Worm (Caenorhabditis elegans) whole organism, L3 larva: ENCODE measurements around the gene E02C12.9.

Source experiments
- aly-2 ChIP-seq: fragments of 150-350 bp; optimal IDR thresholded peaks from 2 replicates; lab custom pipeline; 2014; ENCODE audit warnings: missing biosample characterization, missing genetic modification characterization
- ceh-82 ChIP-seq: fragments of 150-350 bp; optimal IDR thresholded peaks from 2 replicates; lab custom pipeline; 2014; ENCODE audit warnings: missing biosample characterization, missing genetic modification characterization
- elt-3 ChIP-seq, 3 experiments: fragments of 150-350 bp in 1 of 3; sonication (generic microtip) in 2 of 3; optimal IDR thresholded peaks; 2 replicates in 2 of 3; 4 replicates in 1 of 3; lab custom pipeline; 2014 to 2017; ENCODE audit warnings: missing biosample characterization in 3 of 3, missing genetic modification characterization in 3 of 3
- sea-2 ChIP-seq: fragments of 150-350 bp; sonication (generic microtip); optimal IDR thresholded peaks from 4 replicates; lab custom pipeline; 2014; ENCODE audit warnings: missing biosample characterization, missing genetic modification reagents, missing genetic modification characterization
- snpc-4 ChIP-seq: fragments of 150-350 bp; optimal IDR thresholded peaks from 2 replicates; lab custom pipeline; 2014; ENCODE audit warnings: missing biosample characterization, missing genetic modification characterization
- unc-62 ChIP-seq: fragments of 150-350 bp; sonication (generic microtip); optimal IDR thresholded peaks from 4 replicates; lab custom pipeline; 2014; ENCODE audit warnings: missing biosample characterization, missing genetic modification reagents, missing genetic modification characterization
- ztf-4 ChIP-seq: fragments of 150-350 bp; optimal IDR thresholded peaks from 2 replicates; lab custom pipeline; 2014; ENCODE audit warnings: missing biosample characterization, missing genetic modification characterization

DNA sequence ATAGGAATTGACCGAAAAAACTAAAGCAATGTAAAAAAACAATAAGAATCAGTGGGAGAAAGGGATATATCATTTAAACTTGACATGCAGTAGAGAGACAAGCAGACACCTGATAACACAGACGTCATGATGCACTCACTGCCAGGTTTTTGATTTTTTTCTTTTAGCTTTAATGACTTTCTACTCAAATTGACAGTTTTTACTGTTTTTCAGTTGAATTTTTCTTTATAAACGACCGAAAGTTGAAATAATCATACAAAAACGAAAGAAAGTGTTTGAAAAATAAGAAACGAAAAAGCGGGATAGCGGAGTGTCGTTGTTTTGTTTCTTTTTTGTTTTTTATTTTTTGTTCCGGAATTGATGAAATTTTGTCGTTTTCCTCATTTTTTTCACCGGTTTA lies 41.1 kb downstream of the E02C12.9 start, which contains the start of gene ucp-4:
- TF ChIP-seq snpc-4 (tag; lab: Kevin White, UChicago): no peak
- no peak for TF ChIP-seq ceh-82 (tag; lab: Kevin White, UChicago)
- TF ChIP-seq elt-3 (tag; optimal IDR thresholded peaks at IDR 0.05; lab: Kevin White, UChicago): no peak
- TF ChIP-seq aly-2 (tag; lab: Kevin White, UChicago): no peak
- TF ChIP-seq unc-62 (GFP tag; lab: Kevin White, UChicago): no peak
- TF ChIP-seq sea-2: no peak
- TF ChIP-seq ztf-4 (tag; lab: Kevin White, UChicago): no peak
